Fruit fly (Drosophila melanogaster) whole organism, embryonic: ENCODE data around the gene CG5850.
A peak's percentile ranks its signal among the peaks of the same experiment; 100 is the strongest.

Experiments
- Ada2b ChIP-seq: fragments of 200-800 bp; sonication (Bioruptor generic); IDR thresholded peaks from 2 replicates; pipeline ENCODE4 v1.3.6; 2022; ENCODE audit warnings: missing biosample characterization, missing genetic modification characterization
- Adf1 ChIP-seq: fragments of 200-800 bp; sonication (Bioruptor generic); IDR thresholded peaks from 2 replicates; pipeline ENCODE4 v1.3.6; 2022; ENCODE audit warnings: missing biosample characterization, missing genetic modification characterization
- B-H2 ChIP-seq: fragments of 200-800 bp; sonication (Bioruptor generic); optimal IDR thresholded peaks from 2 replicates; lab custom pipeline; 2018; ENCODE audit warnings: missing biosample characterization, mild to moderate bottlenecking, missing genetic modification characterization
- CG1024 ChIP-seq: fragments of 200-800 bp; sonication (Bioruptor generic); IDR thresholded peaks from 2 replicates; pipeline ENCODE4 v1.3.6; 2022; ENCODE audit warnings: missing biosample characterization, missing genetic modification characterization
- CG10267 ChIP-seq: fragments of 200-800 bp; sonication (Bioruptor generic); optimal IDR thresholded peaks from 2 replicates; lab custom pipeline; 2018; ENCODE audit warnings: missing biosample characterization, mild to moderate bottlenecking, missing genetic modification characterization, moderate library complexity
- CG11504 ChIP-seq: fragments of 200-800 bp; sonication (Bioruptor generic); optimal IDR thresholded peaks from 3 replicates; lab custom pipeline; 2019; ENCODE audit warnings: missing biosample characterization, mild to moderate bottlenecking, missing genetic modification characterization, moderate library complexity
- CG12155 ChIP-seq: fragments of 200-800 bp; sonication (Bioruptor generic); optimal IDR thresholded peaks from 3 replicates; lab custom pipeline; 2016; ENCODE audit warnings: missing biosample characterization, missing genetic modification characterization
- CG12219 ChIP-seq: fragments of 200-800 bp; sonication (Bioruptor generic); optimal IDR thresholded peaks from 3 replicates; lab custom pipeline; 2018; ENCODE audit warnings: missing biosample characterization, mild to moderate bottlenecking, missing genetic modification characterization
- CG12942 ChIP-seq: fragments of 200-800 bp; sonication (Bioruptor generic); optimal IDR thresholded peaks from 3 replicates; lab custom pipeline; 2016; ENCODE audit warnings: missing biosample characterization, missing genetic modification characterization
- CG13287 ChIP-seq: fragments of 200-800 bp; sonication (Bioruptor generic); IDR thresholded peaks from 2 replicates; pipeline ENCODE4 v1.3.6; 2022; ENCODE audit warnings: missing biosample characterization, missing genetic modification characterization; ENCODE audit not compliant: partially characterized antibody
- CG15696 ChIP-seq: fragments of 200-800 bp; sonication (Bioruptor generic); optimal IDR thresholded peaks from 2 replicates; lab custom pipeline; 2019; ENCODE audit warnings: missing biosample characterization, mild to moderate bottlenecking, missing genetic modification characterization, moderate library complexity
- CG16863 ChIP-seq: fragments of 200-800 bp; sonication (Bioruptor generic); optimal IDR thresholded peaks from 3 replicates; lab custom pipeline; 2016; ENCODE audit warnings: missing biosample characterization, missing genetic modification characterization
- CG1832 ChIP-seq: fragments of 200-800 bp; sonication (Bioruptor generic); optimal IDR thresholded peaks from 2 replicates; lab custom pipeline; 2017; ENCODE audit warnings: missing biosample characterization, mild to moderate bottlenecking, missing genetic modification characterization, inconsistent platforms
- CG2116 ChIP-seq: fragments of 200-800 bp; sonication (Bioruptor generic); optimal IDR thresholded peaks from 3 replicates; lab custom pipeline; 2018; ENCODE audit warnings: missing biosample characterization, mild to moderate bottlenecking, missing genetic modification characterization
- CG2202 ChIP-seq: fragments of 200-800 bp; sonication (Bioruptor generic); optimal IDR thresholded peaks from 2 replicates; lab custom pipeline; 2018; ENCODE audit warnings: missing biosample characterization, mild to moderate bottlenecking, missing genetic modification characterization
- CG32767 ChIP-seq: fragments of 200-800 bp; sonication (Bioruptor generic); IDR thresholded peaks from 2 replicates; pipeline ENCODE4 v1.3.6; 2022; ENCODE audit warnings: missing biosample characterization, missing genetic modification characterization
- CG32772 ChIP-seq: fragments of 200-800 bp; sonication (Bioruptor generic); IDR thresholded peaks from 2 replicates; pipeline ENCODE4 v1.3.6; 2022; ENCODE audit warnings: missing biosample characterization, missing genetic modification characterization
- CG6175 ChIP-seq: fragments of 200-800 bp; sonication (Bioruptor generic); IDR thresholded peaks from 3 replicates; pipeline ENCODE4 v1.3.6; 2022; ENCODE audit warnings: missing biosample characterization, missing genetic modification characterization
- CG6791 ChIP-seq: fragments of 200-800 bp; sonication (Bioruptor generic); IDR thresholded peaks from 3 replicates; pipeline ENCODE4 v1.3.6; 2022; ENCODE audit warnings: missing biosample characterization, missing genetic modification characterization; ENCODE audit not compliant: partially characterized antibody
- CG7357 ChIP-seq: fragments of 200-800 bp; sonication (Bioruptor generic); IDR thresholded peaks from 3 replicates; pipeline ENCODE4 v1.3.6; 2022; ENCODE audit warnings: missing biosample characterization, missing genetic modification characterization
- CG7556 ChIP-seq: fragments of 200-800 bp; sonication (Bioruptor generic); optimal IDR thresholded peaks from 2 replicates; lab custom pipeline; 2017; ENCODE audit warnings: missing biosample characterization, mild to moderate bottlenecking, missing genetic modification characterization
- CoRest ChIP-seq: fragments of 200-800 bp; sonication (Bioruptor generic); optimal IDR thresholded peaks from 3 replicates; lab custom pipeline; 2018; ENCODE audit warnings: missing biosample characterization, mild to moderate bottlenecking, missing genetic modification characterization, moderate library complexity
- Doc3 ChIP-seq: fragments of 200-800 bp; sonication (Bioruptor generic); IDR thresholded peaks from 3 replicates; pipeline ENCODE4 v1.3.6; 2022; ENCODE audit warnings: missing biosample characterization, missing genetic modification characterization; ENCODE audit not compliant: partially characterized antibody
- Drgx ChIP-seq: fragments of 200-800 bp; sonication (Bioruptor generic); IDR thresholded peaks from 2 replicates; pipeline ENCODE4 v1.3.6; 2022; ENCODE audit warnings: missing biosample characterization, missing genetic modification characterization
- Ets65A ChIP-seq: fragments of 200-800 bp; sonication (Bioruptor generic); peaks from one replicate; lab custom pipeline; 2016; ENCODE audit warnings: missing biosample characterization, missing genetic modification characterization
- Nf-YA ChIP-seq: fragments of 200-800 bp; sonication (Bioruptor generic); IDR thresholded peaks from 2 replicates; pipeline ENCODE4 v1.3.6; 2022; ENCODE audit warnings: missing biosample characterization, missing genetic modification characterization
- Opbp ChIP-seq: fragments of 200-800 bp; sonication (Bioruptor generic); IDR thresholded peaks from 3 replicates; pipeline ENCODE4 v1.3.6; 2022; ENCODE audit warnings: missing biosample characterization, missing genetic modification characterization; ENCODE audit not compliant: partially characterized antibody
- Sox102F ChIP-seq: fragments of 200-800 bp; sonication (Bioruptor generic); optimal IDR thresholded peaks from 2 replicates; lab custom pipeline; 2018; ENCODE audit warnings: missing biosample characterization, mild to moderate bottlenecking, missing genetic modification characterization, moderate library complexity
- Taf1 ChIP-seq: fragments of 200-800 bp; sonication (Bioruptor generic); IDR thresholded peaks from 2 replicates; pipeline ENCODE4 v1.3.6; 2022; ENCODE audit warnings: missing biosample characterization, missing genetic modification characterization
- Trl ChIP-seq, 3 experiments: fragments of >200 bp in 2 of 3; fragments of 200-800 bp in 1 of 3; sonication (Bioruptor generic) in 1 of 3; optimal IDR thresholded peaks; 2 replicates in 1 of 3; 3 replicates in 2 of 3; lab custom pipeline; 2016 to 2017; ENCODE audit warnings: missing biosample characterization in 1 of 3, missing genetic modification characterization in 1 of 3
- ac ChIP-seq: fragments of 200-800 bp; sonication (Bioruptor generic); optimal IDR thresholded peaks from 3 replicates; lab custom pipeline; 2017; ENCODE audit warnings: missing biosample characterization, mild to moderate bottlenecking, missing genetic modification characterization
- chinmo ChIP-seq: fragments of 200-800 bp; sonication (Bioruptor generic); IDR thresholded peaks from 4 replicates; pipeline ENCODE4 v1.3.6; 2022; ENCODE audit warnings: missing biosample characterization, missing genetic modification characterization; ENCODE audit not compliant: partially characterized antibody
- corto ChIP-seq: fragments of 200-800 bp; sonication (Bioruptor generic); optimal IDR thresholded peaks from 2 replicates; lab custom pipeline; 2016; ENCODE audit warnings: missing biosample characterization, mild to moderate bottlenecking, missing genetic modification characterization, moderate library complexity
- dimm ChIP-seq: fragments of 200-800 bp; sonication (Bioruptor generic); IDR thresholded peaks from 2 replicates; pipeline ENCODE4 v1.3.6; 2022; ENCODE audit warnings: missing biosample characterization, missing genetic modification characterization
- dm ChIP-seq: fragments of 200-800 bp; sonication (Bioruptor generic); optimal IDR thresholded peaks from 3 replicates; lab custom pipeline; 2016; ENCODE audit warnings: missing biosample characterization, missing genetic modification characterization
- en ChIP-seq: fragments of 200-800 bp; sonication (Bioruptor generic); optimal IDR thresholded peaks from 2 replicates; lab custom pipeline; 2016; ENCODE audit warnings: missing biosample characterization, missing genetic modification characterization
- fd102C ChIP-seq: fragments of 200-800 bp; sonication (Bioruptor generic); optimal IDR thresholded peaks from 2 replicates; lab custom pipeline; 2018; ENCODE audit warnings: missing biosample characterization, mild to moderate bottlenecking, missing genetic modification characterization, moderate library complexity
- fu2 ChIP-seq: fragments of 200-800 bp; sonication (Bioruptor generic); optimal IDR thresholded peaks from 2 replicates; lab custom pipeline; 2016; ENCODE audit warnings: missing biosample characterization, missing genetic modification characterization
- h ChIP-seq: fragments of >200 bp; optimal IDR thresholded peaks from 2 replicates; lab custom pipeline; 2017
- ham ChIP-seq: fragments of 200-800 bp; sonication (Bioruptor generic); IDR thresholded peaks from 2 replicates; pipeline ENCODE4 v1.3.6; 2022; ENCODE audit warnings: missing biosample characterization, missing genetic modification characterization
- lov ChIP-seq, 2 experiments: fragments of 200-800 bp in 1 of 2; fragments of >200 bp in 1 of 2; sonication (Bioruptor generic) in 1 of 2; IDR thresholded peaks in 1 of 2; optimal IDR thresholded peaks in 1 of 2; 2 replicates in 1 of 2; 3 replicates in 1 of 2; pipeline versions ENCODE4 v1.3.6 to Lab custom; 2017 to 2022; ENCODE audit warnings: missing biosample characterization in 1 of 2, missing genetic modification characterization in 1 of 2
- phol ChIP-seq: fragments of 200-800 bp; sonication (Bioruptor generic); optimal IDR thresholded peaks from 3 replicates; lab custom pipeline; 2018; ENCODE audit warnings: missing biosample characterization, mild to moderate bottlenecking, missing genetic modification characterization, moderate library complexity
- ranshi ChIP-seq: fragments of 200-800 bp; sonication (Bioruptor generic); IDR thresholded peaks from 2 replicates; pipeline ENCODE4 v1.3.6; 2022; ENCODE audit warnings: missing biosample characterization, missing genetic modification characterization
- sens-2 ChIP-seq: fragments of 200-800 bp; sonication (Bioruptor generic); IDR thresholded peaks from 2 replicates; pipeline ENCODE4 v1.3.6; 2022; ENCODE audit warnings: missing biosample characterization, missing genetic modification characterization
- sug ChIP-seq: fragments of 200-800 bp; optimal IDR thresholded peaks from 2 replicates; lab custom pipeline; 2019; ENCODE audit warnings: missing biosample characterization, mild to moderate bottlenecking, missing genetic modification characterization, moderate library complexity
- usp ChIP-seq: fragments of >200 bp; optimal IDR thresholded peaks from 2 replicates; lab custom pipeline; 2017; ENCODE audit warnings: missing biosample characterization, missing genetic modification characterization
- wdn ChIP-seq: fragments of 200-800 bp; sonication (Bioruptor generic); IDR thresholded peaks from 2 replicates; pipeline ENCODE4 v1.3.6; 2022; ENCODE audit warnings: missing biosample characterization, missing genetic modification characterization
- zen ChIP-seq: fragments of 200-800 bp; sonication (Bioruptor generic); optimal IDR thresholded peaks from 3 replicates; lab custom pipeline; 2018; ENCODE audit warnings: missing biosample characterization, mild to moderate bottlenecking, missing genetic modification characterization, moderate library complexity

The CG5850 gene

DNA sequence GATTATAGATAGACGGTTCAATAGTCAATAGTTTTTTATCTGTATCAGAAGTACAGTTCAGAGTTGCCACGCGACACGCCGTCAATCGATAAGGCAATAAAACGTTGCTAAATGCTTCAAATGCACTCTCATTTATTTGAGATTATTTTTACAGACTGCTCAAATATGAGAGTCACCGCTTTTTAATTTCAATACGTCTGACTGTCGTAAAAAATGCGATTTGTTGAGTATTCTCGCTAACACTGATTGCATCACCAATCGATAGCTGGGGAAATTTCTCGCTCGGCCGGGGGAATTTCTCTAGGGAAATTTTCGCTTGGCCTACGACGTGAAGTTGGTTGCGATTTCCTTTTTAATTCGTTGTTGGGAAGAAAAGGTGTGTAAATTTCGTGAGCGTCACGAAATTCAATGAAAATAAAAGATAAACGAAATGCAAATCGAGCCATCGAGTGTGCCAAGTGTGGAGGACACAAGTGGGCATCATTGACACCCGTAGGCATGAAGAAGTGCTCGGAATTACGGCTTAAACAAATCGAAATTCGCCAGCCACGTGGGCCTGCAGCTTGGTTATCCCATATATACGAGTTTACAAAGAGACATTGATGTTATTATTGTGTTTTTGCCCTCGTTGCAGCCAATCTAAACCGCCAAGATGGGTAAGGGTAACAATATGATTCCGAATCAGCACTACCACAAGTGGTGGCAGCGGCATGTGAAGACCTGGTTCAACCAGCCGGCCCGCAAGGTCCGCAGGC is 3.4 kb upstream of the CG5850 start, which contains the start of the genes Dref and RpL13 (continued):
- TF ChIP-seq CG12155 (GFP tag; lab: Kevin White, UChicago) (peak; percentile 69), chinmo (GFP tag; lab: Robert Waterston, UW) (0 out of 4 replicates have a peak, but pooled peaks have one; percentile 22), en (GFP tag; lab: Kevin White, UChicago) (peak; percentile 86), CG12219 (GFP tag; lab: Kevin White, UChicago) (peak; percentile 87), Doc3 (peak; percentile 67), ac (GFP tag; lab: Kevin White, UChicago) (peak; percentile 73), zen (tag; lab: Kevin White, UChicago) (peak; percentile 67), CG15696 (tag; lab: Kevin White, UChicago) (peak; percentile 55), CG13287 (GFP tag; lab: Robert Waterston, UW) (peak; percentile 85), CG10267 (peak; percentile 94), Sox102F (GFP tag; lab: Kevin White, UChicago) (peak; percentile 68), wdn (peak; percentile 75), fd102C (GFP tag; lab: Kevin White, UChicago) (peak; percentile 85), CG6791 (peak; percentile 69; the same call in 2 of the 3 replicates), corto (GFP tag; lab: Kevin White, UChicago) (peak; percentile 77), Ada2b (peak; percentile 62; the same call in 1 of the 2 replicates), usp (GFP tag; lab: Kevin White, UChicago) (no peak), CG2116 (GFP tag; lab: Kevin White, UChicago) (peak; percentile 96), CG16863 (GFP tag; lab: Kevin White, UChicago) (peak; percentile 72), phol (tag; lab: Kevin White, UChicago) (peak; percentile 74), CG32767 (GFP tag; lab: Robert Waterston, UW) (peak; percentile 76), sug (peak; percentile 90), sens-2 (GFP tag; lab: Robert Waterston, UW) (peak; percentile 92), h (no peak), dimm (no peak; the same call in 1 of the 2 replicates), dm (peak; percentile 96), Ets65A (peak; percentile 97), CG1832 (GFP tag; lab: Kevin White, UChicago) (no peak), Nf-YA (GFP tag; lab: Robert Waterston, UW) (peak; percentile 72), Drgx (GFP tag; lab: Robert Waterston, UW) (peak; percentile 38; the same call in 1 of the 2 replicates), CG11504 (tag; lab: Kevin White, UChicago) (no peak), CG7556 (peak; percentile 84), Trl (optimal IDR thresholded peaks at IDR 0.05; lab: Kevin White, UChicago) (no peak), Trl (GFP tag; optimal IDR thresholded peaks at IDR 0.05; lab: Kevin White, UChicago) (peak; percentile 90), Taf1 (GFP tag; lab: Robert Waterston, UW) (no peak; the same call in 1 of the 2 replicates), CG6175 (GFP tag; lab: Robert Waterston, UW) (peak; percentile 79), CG32772 (GFP tag; lab: Robert Waterston, UW) (peak; percentile 37; the same call in 1 of the 2 replicates), Adf1 (GFP tag; lab: Robert Waterston, UW) (peak; percentile 50), ham (0 out of 2 replicates have a peak, but pooled peaks have one; percentile 5), B-H2 (GFP tag; lab: Kevin White, UChicago) (peak; percentile 93), CoRest (peak; percentile 76), CG12942 (GFP tag; lab: Kevin White, UChicago) (peak; percentile 69), Opbp (GFP tag; lab: Robert Waterston, UW) (peak; percentile 99), ranshi (GFP tag; lab: Robert Waterston, UW) (peak; percentile 70; the same call in 1 of the 2 replicates), CG1024 (GFP tag; lab: Robert Waterston, UW) (peak; percentile 69), lov (optimal IDR thresholded peaks at IDR 0.05; lab: Kevin White, UChicago) (no peak), lov (GFP tag; IDR thresholded peaks at IDR 0.05; lab: Robert Waterston, UW) (peak; percentile 96), CG2202 (tag; lab: Kevin White, UChicago) (peak; percentile 79), CG7357 (GFP tag; lab: Robert Waterston, UW) (0 out of 3 replicates have a peak, but pooled peaks have one; percentile 41), fu2 (GFP tag; lab: Kevin White, UChicago) (peak; percentile 86)
